Fruit fly (Drosophila melanogaster) Kc167 (cell line): Measurements from ENCODE around the gene CG7049.

Experiments used
- Myc ChIP-seq: fragments of >200 bp; optimal IDR thresholded peaks from 2 replicates; lab custom pipeline; 2017; ENCODE audit warnings: missing external identifiers
- Sin3A ChIP-seq: fragments of >200 bp; optimal IDR thresholded peaks from 2 replicates; lab custom pipeline; 2018; ENCODE audit warnings: missing external identifiers
- h ChIP-seq: fragments of >200 bp; optimal IDR thresholded peaks from 3 replicates; lab custom pipeline; 2018; ENCODE audit warnings: missing external identifiers
- insv ChIP-seq: fragments of >200 bp; optimal IDR thresholded peaks from 3 replicates; lab custom pipeline; 2018; ENCODE audit warnings: missing external identifiers
- psq ChIP-seq: fragments of >200 bp; optimal IDR thresholded peaks from 2 replicates; lab custom pipeline; 2017; ENCODE audit warnings: missing external identifiers
- ttk ChIP-seq: sonication (Bioruptor generic); optimal IDR thresholded peaks from 2 replicates; lab custom pipeline; 2017; ENCODE audit warnings: missing external identifiers

The CG7049 gene

dm6 chr3L:166789-167132 lies 9.3 kb downstream of the CG7049 start:
- TF ChIP-seq insv (lab: Kevin White, UChicago) (no peak), Sin3A (lab: Kevin White, UChicago) (no peak), psq (lab: Kevin White, UChicago) (no peak), h (lab: Kevin White, UChicago) (no peak), Myc (no peak), ttk (lab: Kevin White, UChicago) (no peak)

- no peak for TF ChIP-seq insv (lab: Kevin White, UChicago)
- no peak for TF ChIP-seq Myc
- TF ChIP-seq h (lab: Kevin White, UChicago) = no peak
- no peak for TF ChIP-seq psq (lab: Kevin White, UChicago)
- TF ChIP-seq Sin3A (lab: Kevin White, UChicago) = no peak
- TF ChIP-seq ttk (lab: Kevin White, UChicago) = no peak
These were observed 9.8 kb downstream of the CG7049 start for dm6 chr3L:165981-166788.

dm6 chr3L:161833-162587 lies 14.0 kb downstream of the CG7049 start:
- TF ChIP-seq ttk (lab: Kevin White, UChicago) (no peak), h (lab: Kevin White, UChicago) (no peak), insv (lab: Kevin White, UChicago) (no peak), psq (lab: Kevin White, UChicago) (no peak), Myc (no peak), Sin3A (lab: Kevin White, UChicago) (no peak)

- TF ChIP-seq Sin3A (lab: Kevin White, UChicago) (no peak), psq (lab: Kevin White, UChicago) (no peak), insv (lab: Kevin White, UChicago) (no peak), h (lab: Kevin White, UChicago) (no peak), Myc (no peak), ttk (lab: Kevin White, UChicago) (no peak)
These were observed 15.5 kb downstream of the CG7049 start for dm6 chr3L:160446-161094.

- TF ChIP-seq Sin3A (lab: Kevin White, UChicago) (no peak), insv (lab: Kevin White, UChicago) (no peak), Myc (no peak), h (lab: Kevin White, UChicago) (no peak), psq (lab: Kevin White, UChicago) (no peak), ttk (lab: Kevin White, UChicago) (no peak)
These were observed 16.5 kb downstream of the CG7049 start for dm6 chr3L:159406-160084.

dm6 chr3L:157674-158179 lies 18.3 kb downstream of the CG7049 start:
- TF ChIP-seq psq (lab: Kevin White, UChicago) (no peak), Myc (no peak), ttk (lab: Kevin White, UChicago) (no peak), insv (lab: Kevin White, UChicago) (no peak), h (lab: Kevin White, UChicago) (no peak), Sin3A (lab: Kevin White, UChicago) (no peak)

- TF ChIP-seq h (lab: Kevin White, UChicago) (no peak), ttk (lab: Kevin White, UChicago) (no peak), psq (lab: Kevin White, UChicago) (no peak), Sin3A (lab: Kevin White, UChicago) (no peak), Myc (no peak), insv (lab: Kevin White, UChicago) (no peak)
These were observed 19.3 kb downstream of the CG7049 start for dm6 chr3L:156591-157303.

- no peak for TF ChIP-seq psq (lab: Kevin White, UChicago)
- no peak for TF ChIP-seq insv (lab: Kevin White, UChicago)
- no peak for TF ChIP-seq h (lab: Kevin White, UChicago)
- no peak for TF ChIP-seq ttk (lab: Kevin White, UChicago)
- no peak for TF ChIP-seq Myc
- no peak for TF ChIP-seq Sin3A (lab: Kevin White, UChicago)
These were observed 22.4 kb downstream of the CG7049 start for dm6 chr3L:153670-154069.

- TF ChIP-seq insv (lab: Kevin White, UChicago) = no peak
- TF ChIP-seq psq (lab: Kevin White, UChicago) = no peak
- no peak for TF ChIP-seq Sin3A (lab: Kevin White, UChicago)
- TF ChIP-seq Myc = no peak
- TF ChIP-seq h (lab: Kevin White, UChicago) = no peak
- TF ChIP-seq ttk (lab: Kevin White, UChicago) = no peak
These were observed 23.5 kb downstream of the CG7049 start, which contains the start of the genes Dic61B and p130CAS for dm6 chr3L:152489-152888. TSS of gene Dic61B (minus strand) at chr3L:152589. TSS of gene p130CAS (plus strand) at chr3L:152884.

- TF ChIP-seq psq (lab: Kevin White, UChicago) (no peak), Myc (no peak), ttk (lab: Kevin White, UChicago) (no peak), insv (lab: Kevin White, UChicago) (no peak), Sin3A (lab: Kevin White, UChicago) (no peak), h (lab: Kevin White, UChicago) (no peak)
These were observed 29.9 kb downstream of the CG7049 start, which contains the start of gene CG6845 for dm6 chr3L:145998-146576. TSS of gene CG6845 (plus strand) at chr3L:146433.
